Worm (Caenorhabditis elegans): Measurements from ENCODE around the gene T27F7.12.

DNA sequence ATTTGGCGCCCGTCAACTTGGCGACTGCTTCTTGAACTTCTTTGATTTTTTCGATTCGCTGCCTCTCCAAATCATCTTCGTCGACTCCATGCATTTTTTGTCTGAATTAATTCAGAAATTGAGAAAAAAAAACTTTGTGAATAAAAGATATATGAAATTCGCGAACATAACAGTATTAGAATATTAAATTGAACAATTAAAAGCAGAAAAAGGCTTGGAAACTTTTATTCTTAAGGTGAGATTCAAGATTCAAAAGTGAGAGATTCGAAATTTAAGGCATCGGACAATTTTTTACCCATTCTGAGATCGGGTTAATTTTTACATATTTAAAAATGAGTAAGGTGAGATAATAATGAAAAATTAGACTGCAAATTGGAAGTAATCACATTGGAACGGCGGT is 44.0 kb downstream of the T27F7.12 start, which contains the start of gene F33G12.3:
- TF ChIP-seq snpc-4 (tag; optimal IDR thresholded peaks at IDR 0.05) (no peak), egl-27 (tag; optimal IDR thresholded peaks at IDR 0.05) (no peak), blmp-1 (tag; optimal IDR thresholded peaks at IDR 0.05; ENCODE audit: insufficient read depth) (no peak)

All from whole organism, L2 larva.